Fruit fly (Drosophila melanogaster): ENCODE measurements around the gene Gyc76C.
A peak's percentile ranks its signal among the peaks of the same experiment; 100 is the strongest.

Gene Gyc76C

DNA sequence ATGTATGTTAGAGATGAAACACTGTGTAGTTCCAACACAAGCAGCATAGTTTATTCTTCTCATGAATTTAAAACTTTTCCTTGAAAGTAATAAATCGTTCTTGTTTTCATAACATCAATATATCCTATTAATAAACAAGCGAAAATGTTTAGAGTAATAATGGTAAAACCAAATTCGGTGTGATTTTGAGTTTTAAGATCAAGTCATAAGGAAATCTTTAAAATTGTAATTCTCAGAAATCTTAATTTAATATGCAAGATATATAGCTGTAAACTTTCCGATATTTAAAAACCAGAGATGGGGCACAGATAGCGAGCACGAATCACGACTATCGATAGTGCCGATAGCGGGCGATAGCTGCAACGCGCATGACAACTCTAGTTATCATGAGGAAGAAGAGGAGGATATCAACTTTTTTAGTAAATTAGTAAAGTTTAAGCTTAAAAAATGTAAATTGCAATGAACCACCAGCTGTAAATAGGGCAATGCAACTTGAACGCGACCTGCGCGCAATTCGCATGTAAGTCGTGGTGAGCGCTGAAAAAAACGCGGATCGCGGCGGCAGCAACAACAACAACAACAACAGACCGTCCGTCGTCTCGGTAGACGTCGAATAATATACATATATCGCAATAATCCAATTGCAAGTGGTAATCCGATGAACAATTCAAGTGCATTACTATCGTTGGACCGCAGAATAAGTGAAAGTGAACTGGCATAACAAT lies 24.6 kb upstream of the Gyc76C start, which contains the start of the genes Fibp and Deaf1 (continued):
- TF ChIP-seq CG31388 (GFP tag; optimal IDR thresholded peaks at IDR 0.05): peak; percentile 49
- TF ChIP-seq CG9932 (GFP tag; IDR thresholded peaks at IDR 0.05): peak; percentile 96
- peak; percentile 50 for TF ChIP-seq CG34376 (GFP tag; optimal IDR thresholded peaks at IDR 0.05)
- no peak for TF ChIP-seq jing (GFP tag; optimal IDR thresholded peaks at IDR 0.05)
- peak; percentile 99 for TF ChIP-seq ewg (GFP tag; optimal IDR thresholded peaks at IDR 0.05)
- peak; percentile 33 for TF ChIP-seq CG8388 (GFP tag; optimal IDR thresholded peaks at IDR 0.05)
- TF ChIP-seq HLH3B (GFP tag; IDR thresholded peaks at IDR 0.05): 0 out of 2 replicates have a peak, but pooled peaks have one; percentile 41
- peak; percentile 98 for TF ChIP-seq bbx (GFP tag; IDR thresholded peaks at IDR 0.05; ENCODE audit: partially characterized antibody)
- no peak for TF ChIP-seq dimm (GFP tag; IDR thresholded peaks at IDR 0.05)
- TF ChIP-seq Elba2 (GFP tag; optimal IDR thresholded peaks at IDR 0.05): peak; percentile 95
- TF ChIP-seq zfh2 (GFP tag; optimal IDR thresholded peaks at IDR 0.05): peak; percentile 91
- peak; percentile 64 for TF ChIP-seq lab (GFP tag; optimal IDR thresholded peaks at IDR 0.05)
- TF ChIP-seq NFAT (GFP tag; IDR thresholded peaks at IDR 0.05): peak; percentile 80
- peak; percentile 74 for TF ChIP-seq CG16815 (GFP tag; optimal IDR thresholded peaks at IDR 0.05)
- TF ChIP-seq disco-r (GFP tag; optimal IDR thresholded peaks at IDR 0.05): peak; percentile 56
- TF ChIP-seq CG1024 (GFP tag; IDR thresholded peaks at IDR 0.05): no peak
- peak; percentile 87 for TF ChIP-seq Abd-B (GFP tag; optimal IDR thresholded peaks at IDR 0.05)
- no peak for TF ChIP-seq prd (optimal IDR thresholded peaks at IDR 0.05)
- TF ChIP-seq prd (GFP tag; IDR thresholded peaks at IDR 0.05): peak; percentile 70
- peak; percentile 86 for TF ChIP-seq shn (GFP tag; optimal IDR thresholded peaks at IDR 0.05)
- TF ChIP-seq CG4424 (GFP tag; optimal IDR thresholded peaks at IDR 0.05): peak; percentile 81
- TF ChIP-seq Fer1 (GFP tag; optimal IDR thresholded peaks at IDR 0.05): peak; percentile 24
- peak; percentile 75 for TF ChIP-seq zen (tag; optimal IDR thresholded peaks at IDR 0.05)
- no peak for TF ChIP-seq Drgx (GFP tag; IDR thresholded peaks at IDR 0.05)
- peak; percentile 58 for TF ChIP-seq gro (GFP tag; optimal IDR thresholded peaks at IDR 0.05)
- peak; percentile 67 for TF ChIP-seq CG3281 (GFP tag; optimal IDR thresholded peaks at IDR 0.05)
- no peak for TF ChIP-seq abd-A (tag; optimal IDR thresholded peaks at IDR 0.05)
- peak; percentile 77 for TF ChIP-seq Camta (GFP tag; optimal IDR thresholded peaks at IDR 0.05)
- TF ChIP-seq CG1603 (tag; optimal IDR thresholded peaks at IDR 0.05): peak; percentile 43
- TF ChIP-seq CG16863 (GFP tag; optimal IDR thresholded peaks at IDR 0.05): peak; percentile 64
- TF ChIP-seq Xrp1 (GFP tag; IDR thresholded peaks at IDR 0.05): peak; percentile 61; the same call in 1 of the 2 replicates
- TF ChIP-seq Nf-YA (GFP tag; IDR thresholded peaks at IDR 0.05): peak; percentile 18; the same call in 1 of the 2 replicates
- no peak for TF ChIP-seq CG4707 (GFP tag; optimal IDR thresholded peaks at IDR 0.05)
- TF ChIP-seq CG6689 (GFP tag; IDR thresholded peaks at IDR 0.05): peak; percentile 55
- peak; percentile 46 for TF ChIP-seq CG30431 (GFP tag; optimal IDR thresholded peaks at IDR 0.05)
- peak; percentile 78 for TF ChIP-seq CG8944 (GFP tag; optimal IDR thresholded peaks at IDR 0.05)
- peak; percentile 57 for TF ChIP-seq NK7.1 (GFP tag; optimal IDR thresholded peaks at IDR 0.05)
- TF ChIP-seq dpn (GFP tag; optimal IDR thresholded peaks at IDR 0.05): peak; percentile 77 to 84
- TF ChIP-seq CG18599 (GFP tag; optimal IDR thresholded peaks at IDR 0.05): peak; percentile 74
- TF ChIP-seq CG11398 (GFP tag; optimal IDR thresholded peaks at IDR 0.05): no peak
- peak; percentile 62 for TF ChIP-seq Myb (GFP tag; optimal IDR thresholded peaks at IDR 0.05)
- peak; percentile 95 for TF ChIP-seq nerfin-2 (GFP tag; IDR thresholded peaks at IDR 0.05; ENCODE audit: partially characterized antibody)
- peak; percentile 62 for TF ChIP-seq ssp (GFP tag; IDR thresholded peaks at IDR 0.05)
- TF ChIP-seq CG14965 (GFP tag; optimal IDR thresholded peaks at IDR 0.05; ENCODE audit: borderline replicate concordance): no peak
- TF ChIP-seq CG4820 (GFP tag; optimal IDR thresholded peaks at IDR 0.05): peak; percentile 71
- peak; percentile 41 for TF ChIP-seq Usf (GFP tag; optimal IDR thresholded peaks at IDR 0.05)
- no peak for TF ChIP-seq CG11696 (GFP tag; IDR thresholded peaks at IDR 0.05)
- peak; percentile 30 for TF ChIP-seq sd (tag; optimal IDR thresholded peaks at IDR 0.05)
- TF ChIP-seq amos (GFP tag; IDR thresholded peaks at IDR 0.05; ENCODE audit: partially characterized antibody): peak; percentile 99
- TF ChIP-seq slou (GFP tag; optimal IDR thresholded peaks at IDR 0.05): peak; percentile 53
